Worm (Caenorhabditis elegans) whole organism, L4 larva: ENCODE data around the gene ltah-1.1.

Source experiments
- R02D3.7 ChIP-seq: fragments of 150-350 bp; sonication (generic microtip); optimal IDR thresholded peaks from 3 replicates; lab custom pipeline; 2014; ENCODE audit warnings: missing biosample characterization, missing genetic modification characterization
- T20F7.1 ChIP-seq: fragments of 200-800 bp; sonication (Bioruptor generic); optimal IDR thresholded peaks from 2 replicates; lab custom pipeline; 2018; ENCODE audit warnings: mild to moderate bottlenecking, missing genetic modification characterization, missing compliant biosample characterization
- aha-1 ChIP-seq: fragments of 150-350 bp; peaks from one replicate; lab custom pipeline; 2014; ENCODE audit warnings: missing biosample characterization, missing genetic modification characterization
- ceh-44 ChIP-seq: fragments of 200-800 bp; sonication (Bioruptor generic); IDR thresholded peaks from 2 replicates; pipeline ENCODE4 v1.3.6; 2022; ENCODE audit warnings: missing genetic modification reagents, missing genetic modification characterization, missing compliant biosample characterization
- ceh-62 ChIP-seq: sonication (generic microtip); optimal IDR thresholded peaks from 2 replicates; lab custom pipeline; 2017; ENCODE audit warnings: missing biosample characterization, missing genetic modification characterization
- ceh-82 ChIP-seq: sonication (generic microtip); optimal IDR thresholded peaks from 2 replicates; lab custom pipeline; 2017; ENCODE audit warnings: missing biosample characterization, missing genetic modification characterization
- cey-2 ChIP-seq: sonication (generic microtip); optimal IDR thresholded peaks from 3 replicates; lab custom pipeline; 2017; ENCODE audit warnings: missing genetic modification characterization, mild to moderate bottlenecking, missing compliant biosample characterization, antibody characterized with exemption, borderline replicate concordance; ENCODE audit not compliant: insufficient read depth
- daf-16 ChIP-seq, 3 experiments: sonication (generic microtip); optimal IDR thresholded peaks; 2 replicates each; lab custom pipeline; 2016 to 2017; ENCODE audit warnings: missing genetic modification characterization in 3 of 3, missing genetic modification reagents in 3 of 3, mild to moderate bottlenecking in 2 of 3, missing compliant biosample characterization in 2 of 3, missing biosample characterization in 1 of 3, moderate library complexity in 1 of 3
- daf-19 ChIP-seq: fragments of 200-800 bp; sonication (Bioruptor generic); conservative IDR thresholded peaks from 2 replicates; pipeline ENCODE4 v1.3.6; 2022; ENCODE audit warnings: missing genetic modification characterization, missing compliant biosample characterization
- dpl-1 ChIP-seq: fragments of 150-350 bp; optimal IDR thresholded peaks from 2 replicates; lab custom pipeline; 2014; ENCODE audit warnings: missing biosample characterization, missing genetic modification reagents, missing genetic modification characterization
- duxl-1 ChIP-seq: sonication (generic microtip); optimal IDR thresholded peaks from 2 replicates; lab custom pipeline; 2016; ENCODE audit warnings: mild to moderate bottlenecking, missing genetic modification characterization, moderate library complexity, missing compliant biosample characterization; ENCODE audit not compliant: poor library complexity
- dve-1 ChIP-seq: sonication (generic microtip); optimal IDR thresholded peaks from 2 replicates; lab custom pipeline; 2017; ENCODE audit warnings: antibody characterized with exemption, mild to moderate bottlenecking, missing genetic modification characterization, missing compliant biosample characterization; ENCODE audit not compliant: insufficient read depth
- egl-43 ChIP-seq: fragments of 200-800 bp; sonication (Bioruptor generic); IDR thresholded peaks from 2 replicates; pipeline ENCODE4 v1.3.6; 2022; ENCODE audit warnings: missing genetic modification reagents, missing genetic modification characterization, missing compliant biosample characterization
- fkh-10 ChIP-seq: fragments of 150-350 bp; optimal IDR thresholded peaks from 2 replicates; lab custom pipeline; 2014; ENCODE audit warnings: missing biosample characterization, missing genetic modification reagents, missing genetic modification characterization
- fos-1 ChIP-seq: fragments of 150-350 bp; optimal IDR thresholded peaks from 2 replicates; lab custom pipeline; 2014; ENCODE audit warnings: missing biosample characterization, missing genetic modification characterization
- hlh-11 ChIP-seq: fragments of 200-800 bp; sonication (Bioruptor generic); optimal IDR thresholded peaks from 2 replicates; lab custom pipeline; 2018; ENCODE audit warnings: mild to moderate bottlenecking, missing genetic modification characterization, missing compliant biosample characterization
- hlh-30 ChIP-seq: sonication (generic microtip); optimal IDR thresholded peaks from 2 replicates; lab custom pipeline; 2017; ENCODE audit warnings: antibody characterized with exemption, mild to moderate bottlenecking, missing genetic modification characterization, missing compliant biosample characterization; ENCODE audit not compliant: insufficient read depth
- jun-1 ChIP-seq: fragments of 150-350 bp; optimal IDR thresholded peaks from 2 replicates; lab custom pipeline; 2014; ENCODE audit warnings: missing biosample characterization, missing genetic modification reagents, missing genetic modification characterization
- lin-1 ChIP-seq: fragments of 200-800 bp; sonication (Bioruptor generic); IDR thresholded peaks from 2 replicates; pipeline ENCODE4 v1.3.6; 2022; ENCODE audit warnings: missing genetic modification reagents, missing genetic modification characterization, missing compliant biosample characterization
- lin-13 ChIP-seq: fragments of 150-350 bp; optimal IDR thresholded peaks from 2 replicates; lab custom pipeline; 2014; ENCODE audit warnings: missing biosample characterization, missing genetic modification reagents, missing genetic modification characterization
- lin-38 ChIP-seq: fragments of 200-800 bp; sonication (Bioruptor generic); IDR thresholded peaks from 2 replicates; pipeline ENCODE4 v1.3.6; 2022; ENCODE audit warnings: missing genetic modification reagents, missing genetic modification characterization, missing compliant biosample characterization
- lir-3 ChIP-seq: sonication (generic microtip); optimal IDR thresholded peaks from 2 replicates; lab custom pipeline; 2016; ENCODE audit warnings: mild to moderate bottlenecking, missing genetic modification characterization, missing compliant biosample characterization
- lsy-2 ChIP-seq, 2 experiments: fragments of 150-350 bp in 1 of 2; sonication (generic microtip) in 1 of 2; optimal IDR thresholded peaks; 2 replicates each; lab custom pipeline; 2014 to 2017; ENCODE audit warnings: missing biosample characterization in 2 of 2, missing genetic modification characterization in 2 of 2
- mes-2 ChIP-seq: sonication (generic microtip); optimal IDR thresholded peaks from 2 replicates; lab custom pipeline; 2016; ENCODE audit warnings: missing genotype, mild to moderate bottlenecking, missing genetic modification characterization, missing compliant biosample characterization; ENCODE audit not compliant: poor library complexity, severe bottlenecking
- mxl-2 ChIP-seq: fragments of 200-800 bp; sonication (Bioruptor generic); conservative IDR thresholded peaks from 2 replicates; pipeline ENCODE4 v1.3.6; 2022; ENCODE audit warnings: missing genetic modification reagents, missing genetic modification characterization, missing compliant biosample characterization
- nhr-102 ChIP-seq: sonication (generic microtip); optimal IDR thresholded peaks from 2 replicates; lab custom pipeline; 2016; ENCODE audit warnings: mild to moderate bottlenecking, missing genetic modification characterization, moderate library complexity, missing compliant biosample characterization
- nhr-237 ChIP-seq: sonication (generic microtip); optimal IDR thresholded peaks from 2 replicates; lab custom pipeline; 2017; ENCODE audit warnings: missing biosample characterization, missing genetic modification characterization
- nhr-28 ChIP-seq: fragments of 150-350 bp; optimal IDR thresholded peaks from 2 replicates; lab custom pipeline; 2014; ENCODE audit warnings: missing biosample characterization, missing genetic modification characterization
- nhr-41 ChIP-seq: fragments of 200-800 bp; sonication (Bioruptor generic); IDR thresholded peaks from 2 replicates; pipeline ENCODE4 v1.3.6; 2022; ENCODE audit warnings: missing genetic modification reagents, missing genetic modification characterization, missing compliant biosample characterization
- nhr-42 ChIP-seq: fragments of 200-800 bp; sonication (Bioruptor generic); IDR thresholded peaks from 2 replicates; pipeline ENCODE4 v1.3.6; 2022; ENCODE audit warnings: missing genetic modification characterization, missing compliant biosample characterization
- nhr-76 ChIP-seq: fragments of 150-350 bp; optimal IDR thresholded peaks from 2 replicates; lab custom pipeline; 2014; ENCODE audit warnings: missing biosample characterization, missing genetic modification characterization
- nhr-77 ChIP-seq: fragments of 150-350 bp; optimal IDR thresholded peaks from 2 replicates; lab custom pipeline; 2014; ENCODE audit warnings: missing biosample characterization, missing genetic modification characterization
- pha-4 ChIP-seq, 2 experiments: fragments of 150-350 bp in 1 of 2; fragments of 200-800 bp in 1 of 2; sonication (Bioruptor generic) in 1 of 2; IDR thresholded peaks in 1 of 2; optimal IDR thresholded peaks in 1 of 2; 2 replicates each; pipeline versions ENCODE4 v1.3.6 to Lab custom; 2014 to 2022; ENCODE audit warnings: missing genetic modification characterization in 2 of 2, missing genetic modification reagents in 2 of 2, missing biosample characterization in 1 of 2, missing compliant biosample characterization in 1 of 2
- php-3 ChIP-seq: fragments of 200-800 bp; sonication (Bioruptor generic); IDR thresholded peaks from 2 replicates; pipeline ENCODE4 v1.3.6; 2022; ENCODE audit warnings: missing genetic modification reagents, missing genetic modification characterization, missing compliant biosample characterization
- pqm-1 ChIP-seq: sonication (generic microtip); optimal IDR thresholded peaks from 2 replicates; lab custom pipeline; 2017; ENCODE audit warnings: missing biosample characterization, missing genetic modification characterization
- spr-3 ChIP-seq: fragments of 200-800 bp; sonication (Bioruptor generic); optimal IDR thresholded peaks from 2 replicates; lab custom pipeline; 2018; ENCODE audit warnings: mild to moderate bottlenecking, missing genetic modification characterization, missing compliant biosample characterization
- tag-97 ChIP-seq: fragments of 200-800 bp; sonication (Bioruptor generic); IDR thresholded peaks from 2 replicates; pipeline ENCODE4 v1.3.6; 2022; ENCODE audit warnings: missing genetic modification characterization, missing compliant biosample characterization
- unc-62 ChIP-seq, 3 experiments: fragments of 150-350 bp in 1 of 3; sonication (generic microtip); optimal IDR thresholded peaks in 2 of 3; peaks in 1 of 3; 1 replicate in 1 of 3; 2 replicates in 2 of 3; lab custom pipeline; 2014 to 2017; ENCODE audit warnings: missing biosample characterization in 3 of 3, missing genetic modification characterization in 3 of 3, missing genetic modification reagents in 3 of 3, missing genotype in 1 of 3
- zag-1 ChIP-seq: fragments of 150-350 bp; optimal IDR thresholded peaks from 2 replicates; lab custom pipeline; 2014; ENCODE audit warnings: missing biosample characterization, missing genetic modification characterization
- zfp-2 ChIP-seq: sonication (generic microtip); optimal IDR thresholded peaks from 2 replicates; lab custom pipeline; 2016; ENCODE audit warnings: mild to moderate bottlenecking, missing genetic modification characterization, missing compliant biosample characterization
- zip-2 ChIP-seq: fragments of 150-350 bp; optimal IDR thresholded peaks from 2 replicates; lab custom pipeline; 2014; ENCODE audit warnings: missing biosample characterization, missing genetic modification characterization
- ztf-7 ChIP-seq: fragments of 150-350 bp; optimal IDR thresholded peaks from 2 replicates; lab custom pipeline; 2014; ENCODE audit warnings: missing biosample characterization, missing genetic modification characterization

Gene ltah-1.1

DNA sequence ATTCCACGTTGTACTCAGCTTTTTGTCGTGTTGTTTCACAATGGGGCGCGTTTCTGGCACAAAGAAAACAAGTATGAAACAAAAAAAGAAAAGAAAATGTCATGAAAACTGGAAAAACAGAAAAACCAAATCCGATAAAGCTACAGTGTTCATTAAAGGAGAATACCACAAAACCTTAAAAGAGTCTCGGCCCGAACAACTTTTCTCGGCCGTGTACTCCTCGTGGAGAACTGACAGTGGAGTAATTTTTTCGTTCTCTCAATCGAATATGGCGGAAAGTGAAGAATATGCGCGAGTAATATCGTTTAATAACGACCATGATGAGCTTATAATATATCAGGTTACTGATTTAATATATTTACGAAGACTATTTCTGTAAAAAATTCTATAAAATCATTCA, 915 bp upstream of the ltah-1.1 start, which contains the start of the genes tag-335 and vkmt-1 (continued):
- no peak for TF ChIP-seq lin-13 (GFP tag; lab: Kevin White, UChicago)
- TF ChIP-seq tag-97 (GFP tag; lab: Robert Waterston, UW), result no peak
- TF ChIP-seq hlh-11 (tag; lab: Kevin White, UChicago), result no peak
- TF ChIP-seq ceh-62 (tag; lab: Kevin White, UChicago), result no peak
- no peak for TF ChIP-seq nhr-77
- TF ChIP-seq fos-1, result no peak
- no peak for TF ChIP-seq zfp-2 (tag; lab: Kevin White, UChicago)
- TF ChIP-seq T20F7.1 (GFP tag; lab: Kevin White, UChicago), result no peak
- TF ChIP-seq hlh-30 (tag; lab: Kevin White, UChicago), result no peak
- no peak for TF ChIP-seq R02D3.7 (tag; lab: Kevin White, UChicago)
- peak; percentile 88 for TF ChIP-seq mes-2
- no peak for TF ChIP-seq jun-1
- no peak for TF ChIP-seq duxl-1
- no peak for TF ChIP-seq pha-4 (GFP tag; IDR thresholded peaks at IDR 0.05; lab: Robert Waterston, UW)
- no peak for TF ChIP-seq pha-4 (tag; optimal IDR thresholded peaks at IDR 0.05; lab: Kevin White, UChicago)
- no peak for TF ChIP-seq daf-16 (GFP tag; optimal IDR thresholded peaks at IDR 0.05; lab: Kevin White, UChicago)
- no peak for TF ChIP-seq daf-16 (tag; optimal IDR thresholded peaks at IDR 0.05; lab: Kevin White, UChicago)
- TF ChIP-seq unc-62 (GFP tag; optimal IDR thresholded peaks at IDR 0.05 in 1 of 2; lab: Kevin White, UChicago), result peak in 1 of 2 experiments; percentile 84
- TF ChIP-seq unc-62 (tag; optimal IDR thresholded peaks at IDR 0.05; lab: Kevin White, UChicago), result no peak

- TF ChIP-seq ztf-7 (tag; lab: Kevin White, UChicago) (peak; percentile 73), mes-2 (peak; percentile 45), lsy-2 (tag; optimal IDR thresholded peaks at IDR 0.05; lab: Kevin White, UChicago) (peak in 1 of 2 experiments; percentile 73), dve-1 (tag; lab: Kevin White, UChicago) (peak; percentile 7), pqm-1 (no peak), ceh-44 (no peak), dpl-1 (GFP tag; lab: Kevin White, UChicago) (peak; percentile 53)
Measured at ce11 chrIV:12282157-12282789, 2.9 kb downstream of the ltah-1.1 start, which contains the start of the genes C42C1.12 and C42C1.19. TSS of gene C42C1.12 (minus strand) at chrIV:12282207. TSS of gene C42C1.19 (plus strand) at chrIV:12282739.

ce11 chrIV:12282873-12283272, 3.5 kb downstream of the ltah-1.1 start, which contains the start of gene hpo-12:
TSS of gene hpo-12 (plus strand) at chrIV:12283173.
- TF ChIP-seq duxl-1, result no peak
- TF ChIP-seq unc-62 (GFP tag; optimal IDR thresholded peaks at IDR 0.05 in 1 of 2; lab: Kevin White, UChicago), result peak in 1 of 2 experiments; percentile 44
- no peak for TF ChIP-seq unc-62 (tag; optimal IDR thresholded peaks at IDR 0.05; lab: Kevin White, UChicago)

- TF ChIP-seq ceh-62 (tag; lab: Kevin White, UChicago), result no peak
- TF ChIP-seq ceh-82 (tag; lab: Kevin White, UChicago), result no peak
- TF ChIP-seq nhr-102, result no peak
- TF ChIP-seq spr-3 (GFP tag; lab: Kevin White, UChicago), result no peak
- no peak for TF ChIP-seq aha-1 (tag; lab: Kevin White, UChicago)
- TF ChIP-seq zag-1, result no peak
- TF ChIP-seq nhr-76, result no peak
- no peak for TF ChIP-seq zip-2
Measured at ce11 chrIV:12287628-12288027, 8.2 kb downstream of the ltah-1.1 start, which contains the start of gene erl-1. TSS of gene erl-1 (plus strand) at chrIV:12287928.

- TF ChIP-seq nhr-41 (GFP tag; lab: Robert Waterston, UW) (no peak), nhr-42 (GFP tag; lab: Robert Waterston, UW) (no peak), lin-13 (GFP tag; lab: Kevin White, UChicago) (no peak), hlh-30 (tag; lab: Kevin White, UChicago) (no peak), cey-2 (tag; lab: Kevin White, UChicago) (no peak), daf-19 (GFP tag; lab: Robert Waterston, UW) (no peak), aha-1 (tag; lab: Kevin White, UChicago) (no peak), mxl-2 (GFP tag; lab: Robert Waterston, UW) (no peak), lin-1 (GFP tag; lab: Robert Waterston, UW) (no peak), nhr-237 (tag; lab: Kevin White, UChicago) (no peak), fkh-10 (GFP tag; lab: Kevin White, UChicago) (no peak), lir-3 (tag; lab: Kevin White, UChicago) (no peak), lin-38 (no peak), nhr-28 (tag; lab: Kevin White, UChicago) (no peak), egl-43 (no peak), php-3 (no peak)
Measured at ce11 chrIV:12289149-12289548, 9.7 kb downstream of the ltah-1.1 start, which contains the start of gene C42C1.9. TSS of gene C42C1.9 (plus strand) at chrIV:12289449.
